Fruit fly (Drosophila melanogaster) whole organism, wandering third instar larva: ENCODE measurements around the gene Targ1.
A peak's percentile ranks its signal among the peaks of the same experiment; 100 is the strongest.

Experiments
- Abd-B ChIP-seq: fragments of >200 bp; optimal IDR thresholded peaks from 2 replicates; lab custom pipeline; 2017; ENCODE audit warnings: missing biosample characterization, missing genetic modification characterization
- CG32264 ChIP-seq: fragments of 200-800 bp; sonication (Bioruptor generic); optimal IDR thresholded peaks from 2 replicates; lab custom pipeline; 2016; ENCODE audit warnings: missing biosample characterization, missing genetic modification characterization
- CG9705 ChIP-seq: fragments of 200-800 bp; sonication (Bioruptor generic); optimal IDR thresholded peaks from 2 replicates; lab custom pipeline; 2018; ENCODE audit warnings: missing biosample characterization, mild to moderate bottlenecking, missing genetic modification characterization
- CrebA ChIP-seq: fragments of 200-800 bp; sonication (Bioruptor generic); optimal IDR thresholded peaks from 2 replicates; lab custom pipeline; 2016; ENCODE audit warnings: missing biosample characterization, mild to moderate bottlenecking, missing genetic modification characterization, borderline replicate concordance
- Dfd ChIP-seq: fragments of >200 bp; optimal IDR thresholded peaks from 2 replicates; lab custom pipeline; 2017; ENCODE audit warnings: missing biosample characterization, missing genetic modification characterization
- Dif ChIP-seq: fragments of 200-275, 200-300 bp; sonication (Bioruptor generic); optimal IDR thresholded peaks from 2 replicates; lab custom pipeline; 2018; ENCODE audit warnings: missing biosample characterization, missing genetic modification characterization; ENCODE audit not compliant: partially characterized antibody
- GATAd ChIP-seq: sonication (Bioruptor generic); optimal IDR thresholded peaks from 2 replicates; lab custom pipeline; 2016; ENCODE audit warnings: missing biosample characterization, missing genetic modification characterization
- HLH106 ChIP-seq: fragments of 200-800 bp; optimal IDR thresholded peaks from 3 replicates; lab custom pipeline; 2019; ENCODE audit warnings: missing biosample characterization, mild to moderate bottlenecking, missing genetic modification characterization, moderate library complexity
- Hnf4 ChIP-seq: fragments of 200-800 bp; sonication (Bioruptor generic); optimal IDR thresholded peaks from 2 replicates; lab custom pipeline; 2016; ENCODE audit warnings: missing biosample characterization, mild to moderate bottlenecking, missing genetic modification characterization
- Hr78 ChIP-seq: fragments of >200 bp; optimal IDR thresholded peaks from 2 replicates; lab custom pipeline; 2017; ENCODE audit warnings: missing biosample characterization, missing genetic modification characterization
- Hr83 ChIP-seq: fragments of 200-300 bp; sonication (Bioruptor generic); optimal IDR thresholded peaks from 2 replicates; lab custom pipeline; 2016; ENCODE audit warnings: missing biosample characterization, mild to moderate bottlenecking, missing genetic modification characterization, moderate library complexity; ENCODE audit not compliant: poor library complexity, severe bottlenecking
- Jra ChIP-seq: sonication (Bioruptor generic); optimal IDR thresholded peaks from 2 replicates; lab custom pipeline; 2016; ENCODE audit warnings: missing biosample characterization, missing genetic modification characterization
- Mio ChIP-seq: sonication (Bioruptor generic); optimal IDR thresholded peaks from 2 replicates; lab custom pipeline; 2016; ENCODE audit warnings: missing biosample characterization, missing genetic modification characterization
- Myc ChIP-seq: fragments of >200 bp; optimal IDR thresholded peaks from 2 replicates; lab custom pipeline; 2017
- N ChIP-seq: fragments of >200 bp; optimal IDR thresholded peaks from 2 replicates; lab custom pipeline; 2018; ENCODE audit warnings: missing biosample characterization, missing external identifiers, missing genetic modification characterization
- OdsH ChIP-seq: fragments of 200-800 bp; sonication (Bioruptor generic); optimal IDR thresholded peaks from 2 replicates; lab custom pipeline; 2016; ENCODE audit warnings: missing biosample characterization, mild to moderate bottlenecking, missing genetic modification characterization
- Rel ChIP-seq, 2 experiments: fragments of 200-800 bp; sonication (Bioruptor generic) in 1 of 2; optimal IDR thresholded peaks; 2 replicates in 1 of 2; 3 replicates in 1 of 2; lab custom pipeline; 2016 to 2019; ENCODE audit warnings: mild to moderate bottlenecking in 2 of 2, missing biosample characterization in 2 of 2, missing genetic modification characterization in 2 of 2, moderate library complexity in 1 of 2
- Sp1 ChIP-seq: fragments of 200-800 bp; sonication (Bioruptor generic); optimal IDR thresholded peaks from 3 replicates; lab custom pipeline; 2019; ENCODE audit warnings: missing biosample characterization, mild to moderate bottlenecking, missing genetic modification characterization, moderate library complexity
- Vsx2 ChIP-seq: fragments of 200-300, 225-300 bp; sonication (Bioruptor generic); optimal IDR thresholded peaks from 2 replicates; lab custom pipeline; 2018; ENCODE audit warnings: missing biosample characterization, missing genetic modification characterization; ENCODE audit not compliant: partially characterized antibody
- br ChIP-seq: fragments of 200-800 bp; sonication (Bioruptor generic); optimal IDR thresholded peaks from 2 replicates; lab custom pipeline; 2016; ENCODE audit warnings: missing biosample characterization, missing genetic modification characterization
- brk ChIP-seq: fragments of 200-800 bp; sonication (Bioruptor generic); optimal IDR thresholded peaks from 2 replicates; lab custom pipeline; 2016; ENCODE audit warnings: missing biosample characterization, mild to moderate bottlenecking, missing genetic modification characterization
- dl ChIP-seq, 2 experiments: fragments of 175-275, 200-275 bp in 1 of 2; fragments of 200-275 bp in 1 of 2; sonication (Bioruptor generic); optimal IDR thresholded peaks; lab custom pipeline; 2018; ENCODE audit warnings: mild to moderate bottlenecking in 2 of 2, missing biosample characterization in 2 of 2, missing genetic modification characterization in 2 of 2, moderate library complexity in 2 of 2; ENCODE audit not compliant: partially characterized antibody in 2 of 2, insufficient read depth in 1 of 2
- dmrt93B ChIP-seq: fragments of 200-800 bp; sonication (Bioruptor generic); optimal IDR thresholded peaks from 2 replicates; lab custom pipeline; 2018; ENCODE audit warnings: missing biosample characterization, mild to moderate bottlenecking, missing genetic modification characterization
- dsf ChIP-seq: sonication (Bioruptor generic); optimal IDR thresholded peaks from 2 replicates; lab custom pipeline; 2016; ENCODE audit warnings: missing biosample characterization, missing genetic modification characterization, borderline replicate concordance
- ey ChIP-seq: fragments of 200-800 bp; sonication (Bioruptor generic); optimal IDR thresholded peaks from 2 replicates; lab custom pipeline; 2016; ENCODE audit warnings: missing biosample characterization, missing genetic modification characterization
- foxo ChIP-seq, 2 experiments: fragments of 200-800 bp; sonication (Bioruptor generic); optimal IDR thresholded peaks; 2 replicates in 1 of 2; 3 replicates in 1 of 2; lab custom pipeline; 2016 to 2017; ENCODE audit warnings: missing biosample characterization in 2 of 2, missing genetic modification characterization in 2 of 2
- fru ChIP-seq: fragments of 200-800 bp; sonication (Bioruptor generic); optimal IDR thresholded peaks from 3 replicates; lab custom pipeline; 2016; ENCODE audit warnings: missing biosample characterization, mild to moderate bottlenecking, missing genetic modification characterization
- h ChIP-seq: fragments of 200-800 bp; sonication (Bioruptor generic); optimal IDR thresholded peaks from 3 replicates; lab custom pipeline; 2016; ENCODE audit warnings: missing biosample characterization, mild to moderate bottlenecking, missing genetic modification characterization
- jim ChIP-seq: fragments of 175-275, 200-325 bp; sonication (Bioruptor generic); optimal IDR thresholded peaks from 2 replicates; lab custom pipeline; 2016; ENCODE audit warnings: missing biosample characterization, mild to moderate bottlenecking, missing genetic modification characterization
- lola ChIP-seq: fragments of >200 bp; optimal IDR thresholded peaks from 2 replicates; lab custom pipeline; 2017; ENCODE audit warnings: missing biosample characterization, missing genetic modification characterization
- pan ChIP-seq: fragments of >200 bp; optimal IDR thresholded peaks from 2 replicates; lab custom pipeline; 2017
- psq ChIP-seq: fragments of 200-800 bp; sonication (Bioruptor generic); optimal IDR thresholded peaks from 3 replicates; lab custom pipeline; 2017; ENCODE audit warnings: missing biosample characterization, mild to moderate bottlenecking, missing genetic modification characterization, moderate library complexity
- sage ChIP-seq: fragments of 200-800 bp; sonication (Bioruptor generic); optimal IDR thresholded peaks from 2 replicates; lab custom pipeline; 2016; ENCODE audit warnings: missing biosample characterization, mild to moderate bottlenecking, missing genetic modification characterization
- tai ChIP-seq: sonication (Bioruptor generic); optimal IDR thresholded peaks from 2 replicates; lab custom pipeline; 2016; ENCODE audit warnings: missing biosample characterization, missing genetic modification characterization
- usp ChIP-seq: fragments of >200 bp; optimal IDR thresholded peaks from 2 replicates; lab custom pipeline; 2017; ENCODE audit warnings: missing biosample characterization, missing genetic modification characterization
- woc ChIP-seq: sonication (Bioruptor generic); optimal IDR thresholded peaks from 2 replicates; lab custom pipeline; 2016; ENCODE audit warnings: missing biosample characterization, mild to moderate bottlenecking, missing genetic modification characterization

Gene Targ1

DNA sequence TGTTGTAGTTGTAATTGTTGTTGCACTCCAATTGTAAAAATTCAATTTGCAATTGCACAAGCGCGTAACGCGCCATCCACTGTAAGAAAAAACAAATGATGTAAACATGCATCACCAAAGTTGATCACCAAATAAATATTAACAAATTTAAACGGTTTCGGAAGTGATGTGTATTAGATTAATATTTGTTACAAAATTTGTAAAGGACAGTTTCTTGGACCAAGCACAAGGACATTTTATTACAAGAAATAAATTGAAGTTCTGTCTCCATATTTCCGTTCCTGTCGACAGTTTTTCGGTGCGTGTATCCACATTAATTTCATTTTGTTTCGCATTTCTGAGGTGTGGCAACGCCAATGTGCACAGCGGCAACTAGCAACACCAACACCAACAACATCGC, 27.1 kb upstream of the Targ1 start:
- no peak for TF ChIP-seq Hr78 (GFP tag; lab: Kevin White, UChicago)

dm6 chr3L:21226309-21226708, 23.6 kb upstream of the Targ1 start, which contains the start of gene Eip78C:
TSS of gene Eip78C (plus strand) at chr3L:21226609.
- no peak for TF ChIP-seq Dfd (GFP tag; lab: Kevin White, UChicago)
- TF ChIP-seq Hnf4 (GFP tag; lab: Kevin White, UChicago) = no peak
- no peak for TF ChIP-seq Rel (GFP tag; optimal IDR thresholded peaks at IDR 0.05; lab: Kevin White, UChicago)
- no peak for TF ChIP-seq Rel (tag; optimal IDR thresholded peaks at IDR 0.05; lab: Kevin White, UChicago)
- TF ChIP-seq Myc (lab: Kevin White, UChicago) = no peak
- TF ChIP-seq N = no peak
- TF ChIP-seq foxo (GFP tag; optimal IDR thresholded peaks at IDR 0.05; lab: Kevin White, UChicago) = no peak
- TF ChIP-seq ey (GFP tag; lab: Kevin White, UChicago) = no peak
- no peak for TF ChIP-seq GATAd

DNA sequence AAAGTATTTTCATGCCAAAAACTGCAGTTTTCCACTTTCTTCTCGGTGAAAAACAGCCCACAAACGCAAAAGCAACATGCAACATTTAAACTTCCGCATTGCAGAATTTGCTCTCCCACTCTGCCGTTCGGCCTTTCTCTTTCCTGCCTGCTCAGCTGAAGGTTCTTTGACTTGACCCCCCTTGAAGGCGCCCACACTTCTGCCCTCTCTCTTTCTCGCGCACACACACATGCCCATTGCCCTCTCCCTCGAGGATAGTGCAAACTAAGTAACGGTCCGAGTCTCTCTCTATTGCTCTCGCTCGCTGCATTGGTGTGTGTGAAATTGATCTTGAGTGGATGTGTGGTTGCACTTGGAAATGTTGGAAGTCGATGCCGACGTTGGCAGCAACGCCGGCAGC, 23.0 kb upstream of the Targ1 start:
- no peak for TF ChIP-seq dl (GFP tag; optimal IDR thresholded peaks at IDR 0.05; lab: Kevin White, UChicago; ENCODE audit: insufficient read depth in 1 of 2, partially characterized antibody in 2 of 2)
- no peak for TF ChIP-seq lola
- no peak for TF ChIP-seq CG32264 (GFP tag; lab: Kevin White, UChicago)
- TF ChIP-seq CG9705 (GFP tag; lab: Kevin White, UChicago) = no peak
- TF ChIP-seq HLH106 (tag; lab: Kevin White, UChicago) = no peak
- no peak for TF ChIP-seq brk (GFP tag; lab: Kevin White, UChicago)
- no peak for TF ChIP-seq psq (GFP tag; lab: Kevin White, UChicago)
- no peak for TF ChIP-seq CrebA (GFP tag; lab: Kevin White, UChicago)
- TF ChIP-seq Rel (GFP tag; optimal IDR thresholded peaks at IDR 0.05; lab: Kevin White, UChicago) = no peak
- no peak for TF ChIP-seq Rel (tag; optimal IDR thresholded peaks at IDR 0.05; lab: Kevin White, UChicago)
- no peak for TF ChIP-seq dsf
- no peak for TF ChIP-seq foxo (GFP tag; optimal IDR thresholded peaks at IDR 0.05; lab: Kevin White, UChicago)
- no peak for TF ChIP-seq sage (GFP tag; lab: Kevin White, UChicago)
- no peak for TF ChIP-seq woc (GFP tag; lab: Kevin White, UChicago)
- no peak for TF ChIP-seq OdsH (GFP tag; lab: Kevin White, UChicago)
- no peak for TF ChIP-seq Myc (lab: Kevin White, UChicago)
- no peak for TF ChIP-seq Hnf4 (GFP tag; lab: Kevin White, UChicago)

dm6 chr3L:21224701-21225223, 22.1 kb upstream of the Targ1 start:
- TF ChIP-seq pan (lab: Kevin White, UChicago) (no peak), dl (GFP tag; optimal IDR thresholded peaks at IDR 0.05; lab: Kevin White, UChicago; ENCODE audit: insufficient read depth in 1 of 2, partially characterized antibody in 2 of 2) (no peak), foxo (GFP tag; optimal IDR thresholded peaks at IDR 0.05; lab: Kevin White, UChicago) (peak in 1 of 2 experiments; percentile 27), GATAd (no peak), Dfd (GFP tag; lab: Kevin White, UChicago) (peak; percentile 16), Mio (no peak), CrebA (GFP tag; lab: Kevin White, UChicago) (no peak), usp (GFP tag; lab: Kevin White, UChicago) (no peak), CG9705 (GFP tag; lab: Kevin White, UChicago) (no peak), Abd-B (GFP tag; lab: Kevin White, UChicago) (no peak), dmrt93B (GFP tag; lab: Kevin White, UChicago) (no peak), lola (no peak), br (peak; percentile 26), Hr83 (GFP tag; lab: Kevin White, UChicago) (no peak), Hr78 (GFP tag; lab: Kevin White, UChicago) (no peak), Jra (GFP tag; lab: Kevin White, UChicago) (no peak), Vsx2 (GFP tag; lab: Kevin White, UChicago) (no peak), dsf (no peak), psq (GFP tag; lab: Kevin White, UChicago) (peak; percentile 13), fru (GFP tag; lab: Kevin White, UChicago) (no peak), tai (no peak), Sp1 (GFP tag; lab: Kevin White, UChicago) (no peak), HLH106 (tag; lab: Kevin White, UChicago) (no peak), Hnf4 (GFP tag; lab: Kevin White, UChicago) (no peak), jim (no peak), OdsH (GFP tag; lab: Kevin White, UChicago) (no peak), h (GFP tag; lab: Kevin White, UChicago) (no peak), Dif (GFP tag; lab: Kevin White, UChicago) (no peak), Myc (lab: Kevin White, UChicago) (no peak)
